Fruit fly (Drosophila melanogaster): Measurements from ENCODE around the gene Marcal1.

The Marcal1 gene

DNA sequence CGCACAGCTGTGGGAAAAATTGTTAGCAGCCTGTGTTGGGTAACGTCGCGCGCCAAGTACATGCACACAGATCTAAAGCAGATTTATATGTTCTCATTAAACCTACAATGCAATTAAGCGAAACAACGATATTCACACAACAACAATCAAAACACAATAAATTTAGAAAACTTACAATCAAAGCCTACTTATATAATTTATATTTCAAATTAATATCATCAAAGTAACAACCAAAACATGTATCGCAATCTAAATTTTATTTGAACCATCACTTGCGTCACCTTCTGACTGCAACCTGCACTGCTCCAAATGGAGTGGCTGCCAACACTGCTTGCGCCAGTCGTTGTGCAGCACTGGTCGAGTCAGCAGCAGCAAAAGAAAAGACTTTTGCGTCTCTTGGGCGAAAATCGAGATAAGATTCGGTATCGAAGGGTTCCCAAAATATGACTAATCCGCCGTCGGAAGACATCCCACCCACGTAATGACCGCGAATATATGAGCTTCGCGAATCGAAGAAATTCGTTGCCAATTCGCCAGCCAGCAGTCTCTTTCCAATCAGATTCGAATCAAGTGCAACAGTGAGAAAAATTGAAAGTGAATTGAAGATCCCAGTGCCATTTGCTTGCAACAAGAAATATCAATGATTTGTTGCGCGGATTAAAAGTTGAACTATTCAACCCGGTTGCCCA is 26.1 kb downstream of the Marcal1 start, which contains the start of the genes CG8892 and CG34126 (continued):
- TF ChIP-seq cg (GFP tag; optimal IDR thresholded peaks at IDR 0.05) (no peak), gsb (GFP tag; IDR thresholded peaks at IDR 0.05) (peak; percentile 91), CG34224 (GFP tag; IDR thresholded peaks at IDR 0.05; ENCODE audit: partially characterized antibody) (no peak), CG13287 (GFP tag; IDR thresholded peaks at IDR 0.05; ENCODE audit: partially characterized antibody) (peak; percentile 30; the same call in 1 of the 2 replicates), Fer3 (tag; optimal IDR thresholded peaks at IDR 0.05) (peak; percentile 97), gcm2 (GFP tag; optimal IDR thresholded peaks at IDR 0.05) (peak; percentile 93), CrebB (tag; optimal IDR thresholded peaks at IDR 0.05) (peak; percentile 92), Dp (GFP tag; optimal IDR thresholded peaks at IDR 0.05) (peak; percentile 42), hb (GFP tag; IDR thresholded peaks at IDR 0.05; ENCODE audit: partially characterized antibody) (no peak), trh (GFP tag; optimal IDR thresholded peaks at IDR 0.05) (peak; percentile 96), CG18011 (GFP tag; optimal IDR thresholded peaks at IDR 0.05) (peak; percentile 90), CkIIα-i1 (GFP tag; IDR thresholded peaks at IDR 0.05) (peak; percentile 83; the same call in 1 of the 2 replicates), gsb-n (tag; optimal IDR thresholded peaks at IDR 0.05) (peak; percentile 93), CG6654 (GFP tag; optimal IDR thresholded peaks at IDR 0.05) (peak; percentile 86), Antp (GFP tag; optimal IDR thresholded peaks at IDR 0.05) (peak; percentile 96), p53 (GFP tag; optimal IDR thresholded peaks at IDR 0.05) (peak; percentile 81), CG10274 (GFP tag; optimal IDR thresholded peaks at IDR 0.05) (peak; percentile 91), CG1602 (GFP tag; optimal IDR thresholded peaks at IDR 0.05) (peak; percentile 99), Lim3 (GFP tag; IDR thresholded peaks at IDR 0.05) (peak; percentile 83), ind (GFP tag; optimal IDR thresholded peaks at IDR 0.05) (peak; percentile 99), E2f2 (GFP tag; IDR thresholded peaks at IDR 0.05) (peak; percentile 75), CG2712 (tag; optimal IDR thresholded peaks at IDR 0.05) (peak; percentile 98), CG11093 (GFP tag; IDR thresholded peaks at IDR 0.05) (peak; percentile 96), HLH54F (GFP tag; optimal IDR thresholded peaks at IDR 0.05) (peak; percentile 98), Bdp1 (GFP tag; optimal IDR thresholded peaks at IDR 0.05) (peak; percentile 92), CG4820 (GFP tag; optimal IDR thresholded peaks at IDR 0.05) (peak; percentile 98), pzg (GFP tag; optimal IDR thresholded peaks at IDR 0.05) (peak; percentile 84), Bteb2 (GFP tag; optimal IDR thresholded peaks at IDR 0.05) (peak; percentile 94), CG4707 (GFP tag; optimal IDR thresholded peaks at IDR 0.05) (peak; percentile 80), Optix (GFP tag; IDR thresholded peaks at IDR 0.05) (peak; percentile 92), CG10431 (GFP tag; optimal IDR thresholded peaks at IDR 0.05) (peak; percentile 84), CG1529 (GFP tag; optimal IDR thresholded peaks at IDR 0.05) (peak; percentile 94), eyg (GFP tag; optimal IDR thresholded peaks at IDR 0.05) (peak; percentile 92), CG12071 (GFP tag; optimal IDR thresholded peaks at IDR 0.05) (peak; percentile 88), CG6854 (GFP tag; optimal IDR thresholded peaks at IDR 0.05) (peak; percentile 89), CG43689 (GFP tag; IDR thresholded peaks at IDR 0.05) (peak; percentile 89), zf30C (GFP tag; optimal IDR thresholded peaks at IDR 0.05) (peak; percentile 74), hkb (optimal IDR thresholded peaks at IDR 0.05) (peak; percentile 93), hkb (GFP tag; IDR thresholded peaks at IDR 0.05) (peak; percentile 92), phol (tag; optimal IDR thresholded peaks at IDR 0.05) (peak; percentile 98), CG2889 (GFP tag; IDR thresholded peaks at IDR 0.05) (peak; percentile 95), CG6813 (GFP tag; optimal IDR thresholded peaks at IDR 0.05) (peak; percentile 90), Stat92E (GFP tag; optimal IDR thresholded peaks at IDR 0.05) (peak in 1 of 3 experiments; percentile 76), kay (GFP tag; optimal IDR thresholded peaks at IDR 0.05) (peak; percentile 96), seq (GFP tag; IDR thresholded peaks at IDR 0.05) (peak; percentile 94), mirr (GFP tag; optimal IDR thresholded peaks at IDR 0.05) (peak; percentile 95), CG12391 (tag; optimal IDR thresholded peaks at IDR 0.05) (peak; percentile 98), dati (GFP tag; IDR thresholded peaks at IDR 0.05) (peak; percentile 83), H15 (GFP tag; IDR thresholded peaks at IDR 0.05) (peak; percentile 96)

Data from whole organism, embryonic.